Fruit fly (Drosophila melanogaster): ENCODE results near the gene meng.
A peak's percentile ranks its signal among the peaks of the same experiment; 100 is the strongest.

Gene meng

DNA sequence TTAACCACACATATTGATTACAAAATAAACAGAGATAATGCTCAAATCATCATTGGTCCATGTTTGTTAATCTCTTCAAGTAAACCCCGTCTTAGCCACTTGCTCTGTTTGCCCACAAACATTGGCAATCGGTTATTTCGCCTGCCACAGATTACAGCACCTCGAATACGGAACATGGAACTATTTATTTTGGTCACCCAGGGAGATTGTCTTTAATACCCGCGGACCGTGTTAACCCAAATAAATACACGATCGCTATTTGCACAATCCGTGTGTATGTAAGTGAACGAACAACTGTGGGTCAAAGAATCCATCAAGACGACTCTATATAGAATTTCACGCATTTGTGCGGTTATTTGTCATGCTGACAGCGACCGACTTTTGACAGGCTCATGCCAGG is 41.6 kb upstream of the meng start (continued):
- TF ChIP-seq chinmo (GFP tag; IDR thresholded peaks at IDR 0.05; ENCODE audit: partially characterized antibody), result no peak
- TF ChIP-seq CG8924 (tag; optimal IDR thresholded peaks at IDR 0.05), result peak; percentile 71
- TF ChIP-seq tap (tag; optimal IDR thresholded peaks at IDR 0.05), result no peak
- TF ChIP-seq HmgD (GFP tag; optimal IDR thresholded peaks at IDR 0.05), result no peak
- no peak for TF ChIP-seq Dll (GFP tag; IDR thresholded peaks at IDR 0.05; ENCODE audit: partially characterized antibody)
- no peak for TF ChIP-seq CG17385 (GFP tag; optimal IDR thresholded peaks at IDR 0.05)
- peak; percentile 44 for TF ChIP-seq CG1792 (GFP tag; optimal IDR thresholded peaks at IDR 0.05)

DNA sequence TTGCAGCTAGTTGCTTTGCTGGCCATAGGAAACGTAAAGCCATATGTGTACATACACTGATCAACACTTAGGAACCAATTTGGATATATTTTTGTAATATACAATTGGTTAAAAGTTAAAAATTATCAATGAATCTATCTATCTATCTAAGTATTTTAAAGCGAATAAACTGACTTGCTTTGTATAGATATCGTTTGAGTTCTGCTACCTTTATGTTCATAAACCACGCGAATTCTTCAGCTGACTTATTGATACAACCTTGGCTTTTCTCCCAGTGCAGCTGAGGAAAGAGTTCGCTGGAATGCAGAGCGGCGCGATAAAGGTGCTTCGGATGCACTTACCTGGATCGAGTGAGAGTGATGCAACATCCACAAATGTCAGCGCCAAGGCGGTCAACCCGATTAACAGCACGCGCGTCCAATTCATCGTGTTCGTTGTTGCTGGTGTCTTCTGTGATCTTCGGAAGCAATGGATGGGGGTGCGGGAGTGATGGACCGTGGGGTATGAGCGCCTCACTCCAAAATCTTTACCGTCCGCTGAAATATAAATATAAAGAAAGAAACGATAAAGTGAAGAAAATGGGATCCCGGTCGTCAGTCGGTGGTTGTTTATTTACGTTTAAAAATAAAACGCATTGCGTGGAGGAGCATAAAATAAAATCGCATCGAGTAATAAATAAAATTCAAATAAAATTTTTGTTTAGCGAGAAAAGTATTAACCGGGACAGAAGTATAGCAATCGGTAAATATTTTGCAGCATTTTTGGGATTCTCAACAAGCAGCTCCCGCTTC is 40.7 kb upstream of the meng start:
- TF ChIP-seq CG11723 (GFP tag; optimal IDR thresholded peaks at IDR 0.05) (no peak), Med (GFP tag) (peak; percentile 26), CG13123 (GFP tag; optimal IDR thresholded peaks at IDR 0.05) (no peak), HLHmδ (GFP tag; optimal IDR thresholded peaks at IDR 0.05) (peak; percentile 48), pan (optimal IDR thresholded peaks at IDR 0.05) (no peak), pan (GFP tag; optimal IDR thresholded peaks at IDR 0.05 in 1 of 2, IDR thresholded peaks at IDR 0.05 in 1 of 2) (no peak), sd (tag; optimal IDR thresholded peaks at IDR 0.05) (peak; percentile 54), salm (tag; optimal IDR thresholded peaks at IDR 0.05) (no peak), CG31441 (GFP tag; IDR thresholded peaks at IDR 0.05) (0 out of 2 replicates have a peak, but pooled peaks have one; percentile 14), CG8359 (GFP tag; optimal IDR thresholded peaks at IDR 0.05; ENCODE audit: borderline replicate concordance) (peak; percentile 27), pzg (GFP tag; optimal IDR thresholded peaks at IDR 0.05) (no peak), CG12391 (tag; optimal IDR thresholded peaks at IDR 0.05) (peak; percentile 15), sens (GFP tag) (peak; percentile 59), row (GFP tag; IDR thresholded peaks at IDR 0.05) (0 out of 3 replicates have a peak, but pooled peaks have one; percentile 28), zfh1 (GFP tag; IDR thresholded peaks at IDR 0.05) (0 out of 3 replicates have a peak, but pooled peaks have one; percentile 14), Blimp-1 (GFP tag; optimal IDR thresholded peaks at IDR 0.05) (peak; percentile 48), Usf (GFP tag; optimal IDR thresholded peaks at IDR 0.05) (no peak), CG8388 (GFP tag; optimal IDR thresholded peaks at IDR 0.05) (peak; percentile 5), Rx (GFP tag; IDR thresholded peaks at IDR 0.05) (0 out of 2 replicates have a peak, but pooled peaks have one; percentile 14), CoRest (tag; optimal IDR thresholded peaks at IDR 0.05) (no peak), Hr51 (GFP tag; optimal IDR thresholded peaks at IDR 0.05) (peak in 1 of 2 experiments; percentile 4), CG1603 (tag; optimal IDR thresholded peaks at IDR 0.05) (peak; percentile 50), Pdp1 (GFP tag; optimal IDR thresholded peaks at IDR 0.05) (peak in 1 of 2 experiments; percentile 66), oc (tag; optimal IDR thresholded peaks at IDR 0.05) (peak; percentile 1), fd96Cb (tag; optimal IDR thresholded peaks at IDR 0.05) (peak; percentile 2), CG18262 (tag; optimal IDR thresholded peaks at IDR 0.05) (peak; percentile 13), CG11504 (tag; optimal IDR thresholded peaks at IDR 0.05) (peak; percentile 25), kah (GFP tag; optimal IDR thresholded peaks at IDR 0.05) (peak; percentile 93), CG10267 (tag; optimal IDR thresholded peaks at IDR 0.05) (peak; percentile 6), gem (tag; optimal IDR thresholded peaks at IDR 0.05) (peak; percentile 37), Oli (tag; optimal IDR thresholded peaks at IDR 0.05) (peak; percentile 2), zf30C (GFP tag; optimal IDR thresholded peaks at IDR 0.05) (peak; percentile 0), dmrt99B (tag; optimal IDR thresholded peaks at IDR 0.05) (peak; percentile 42), phol (tag; optimal IDR thresholded peaks at IDR 0.05) (peak; percentile 33), CG10979 (tag; optimal IDR thresholded peaks at IDR 0.05) (peak; percentile 30), CG2199 (GFP tag; IDR thresholded peaks at IDR 0.05) (0 out of 3 replicates have a peak, but pooled peaks have one; percentile 28), pros (GFP tag; optimal IDR thresholded peaks at IDR 0.05) (peak; percentile 15), CG17359 (tag; optimal IDR thresholded peaks at IDR 0.05) (peak; percentile 31), Sox102F (GFP tag; optimal IDR thresholded peaks at IDR 0.05) (peak; percentile 32)
